Fruit fly (Drosophila melanogaster): ENCODE data around the gene CG43844.

CG43844 gene

DNA sequence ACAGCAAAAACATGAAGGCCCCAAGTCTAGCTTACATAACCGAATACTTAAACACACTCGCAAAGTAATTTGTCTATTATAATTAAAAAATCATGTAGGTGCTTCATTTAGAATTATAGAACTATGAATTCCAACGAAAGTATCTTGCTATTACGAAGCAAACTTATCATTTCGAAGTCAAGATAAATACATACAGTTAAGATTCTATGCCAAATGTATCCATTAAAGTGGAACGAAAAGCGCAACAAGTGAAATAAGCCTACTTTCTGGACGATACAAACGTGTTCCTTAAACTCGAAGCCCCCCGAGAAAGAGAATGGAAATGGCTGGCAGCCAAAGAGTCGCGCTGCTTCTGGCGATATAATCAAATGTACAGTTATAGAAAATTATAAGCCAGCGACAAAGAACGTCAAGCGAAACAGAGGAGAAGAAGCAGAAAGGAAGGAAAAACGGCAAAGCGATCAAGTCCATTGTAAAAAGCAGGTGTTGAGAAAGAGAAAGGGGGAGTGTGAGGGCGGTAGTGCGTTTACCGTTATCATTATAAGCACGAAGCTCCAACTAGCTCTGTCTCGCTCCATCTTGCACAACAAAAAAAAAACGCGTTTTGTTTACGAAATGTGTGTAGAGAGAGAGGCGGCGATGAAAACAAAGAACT, 36.6 kb upstream of the CG43844 start (continued):
- TF ChIP-seq CG3065 (GFP tag; optimal IDR thresholded peaks at IDR 0.05) (no peak), Dip2 (GFP tag; IDR thresholded peaks at IDR 0.05) (no peak), nerfin-1 (tag; optimal IDR thresholded peaks at IDR 0.05) (no peak), lmd (GFP tag; IDR thresholded peaks at IDR 0.05) (0 out of 2 replicates have a peak, but pooled peaks have one; percentile 43), lab (GFP tag; optimal IDR thresholded peaks at IDR 0.05) (peak; percentile 52), CG12299 (tag; optimal IDR thresholded peaks at IDR 0.05) (no peak), Hr39 (optimal IDR thresholded peaks at IDR 0.05) (no peak), btn (GFP tag; optimal IDR thresholded peaks at IDR 0.05) (no peak), Sry-β (GFP tag; optimal IDR thresholded peaks at IDR 0.05) (no peak), Meics (GFP tag; optimal IDR thresholded peaks at IDR 0.05) (peak; percentile 59), D19B (GFP tag; optimal IDR thresholded peaks at IDR 0.05) (no peak), CG13123 (GFP tag; optimal IDR thresholded peaks at IDR 0.05) (no peak), CG6791 (GFP tag; IDR thresholded peaks at IDR 0.05; ENCODE audit: partially characterized antibody) (no peak), sc (optimal IDR thresholded peaks at IDR 0.05) (no peak), sc (GFP tag; optimal IDR thresholded peaks at IDR 0.05) (no peak), CHES-1-like (GFP tag; optimal IDR thresholded peaks at IDR 0.05) (no peak), Hmx (GFP tag; optimal IDR thresholded peaks at IDR 0.05) (no peak), CG14050 (GFP tag; IDR thresholded peaks at IDR 0.05) (no peak), Pdp1 (GFP tag; optimal IDR thresholded peaks at IDR 0.05) (peak; percentile 15 to 84), CG2889 (GFP tag; IDR thresholded peaks at IDR 0.05) (no peak), ab (GFP tag; optimal IDR thresholded peaks at IDR 0.05) (no peak), bsh (GFP tag; optimal IDR thresholded peaks at IDR 0.05) (no peak), CG3847 (GFP tag; IDR thresholded peaks at IDR 0.05) (no peak; the same call in 1 of the 2 replicates), stwl (tag; optimal IDR thresholded peaks at IDR 0.05) (no peak), Rfx (GFP tag; IDR thresholded peaks at IDR 0.05) (peak; percentile 49), CG30403 (GFP tag; optimal IDR thresholded peaks at IDR 0.05) (peak; percentile 31), hkb (optimal IDR thresholded peaks at IDR 0.05) (no peak), hkb (GFP tag; IDR thresholded peaks at IDR 0.05) (0 out of 2 replicates have a peak, but pooled peaks have one; percentile 8), cad (GFP tag; optimal IDR thresholded peaks at IDR 0.05) (no peak), hb (GFP tag; IDR thresholded peaks at IDR 0.05; ENCODE audit: partially characterized antibody) (no peak), dysf (GFP tag; IDR thresholded peaks at IDR 0.05) (peak; percentile 44; the same call in 2 of the 3 replicates), sug (tag; optimal IDR thresholded peaks at IDR 0.05) (peak; percentile 12), CG9797 (GFP tag; optimal IDR thresholded peaks at IDR 0.05) (no peak), CG18619 (GFP tag; optimal IDR thresholded peaks at IDR 0.05) (peak; percentile 20), Jarid2 (GFP tag; optimal IDR thresholded peaks at IDR 0.05) (no peak), sna (GFP tag; IDR thresholded peaks at IDR 0.05; ENCODE audit: partially characterized antibody) (no peak), Sox100B (GFP tag; optimal IDR thresholded peaks at IDR 0.05) (no peak), eve (GFP tag; optimal IDR thresholded peaks at IDR 0.05) (peak in 1 of 2 experiments; percentile 9), HLH4C (GFP tag; IDR thresholded peaks at IDR 0.05; ENCODE audit: partially characterized antibody) (no peak), CG8388 (GFP tag; optimal IDR thresholded peaks at IDR 0.05) (no peak), CG6175 (GFP tag; IDR thresholded peaks at IDR 0.05) (no peak), dm (GFP tag; optimal IDR thresholded peaks at IDR 0.05) (no peak), CG1233 (GFP tag; optimal IDR thresholded peaks at IDR 0.05) (no peak), jigr1 (GFP tag; IDR thresholded peaks at IDR 0.05) (no peak), CG13624 (GFP tag; optimal IDR thresholded peaks at IDR 0.05) (peak; percentile 6), da (GFP tag; optimal IDR thresholded peaks at IDR 0.05) (no peak), CG7963 (GFP tag; IDR thresholded peaks at IDR 0.05; ENCODE audit: partially characterized antibody) (no peak), CG34422 (GFP tag; IDR thresholded peaks at IDR 0.05) (no peak), zfh2 (GFP tag; optimal IDR thresholded peaks at IDR 0.05) (peak; percentile 53), pnt (GFP tag; optimal IDR thresholded peaks at IDR 0.05) (no peak), CG12104 (GFP tag; optimal IDR thresholded peaks at IDR 0.05) (peak; percentile 16)

Data from whole organism, embryonic.